Worm (Caenorhabditis elegans) whole organism, midembryonic: Measurements from ENCODE around the gene C54D10.13.

Experiments
- cog-1 ChIP-seq: sonication (generic microtip); optimal IDR thresholded peaks from 2 replicates; lab custom pipeline; 2016; ENCODE audit warnings: missing genetic modification characterization, missing compliant biosample characterization
- ref-1 ChIP-seq: fragments of 200-800 bp; sonication (Bioruptor generic); conservative IDR thresholded peaks from 2 replicates; pipeline ENCODE4 v1.3.6; 2022; ENCODE audit warnings: missing genetic modification reagents, missing genetic modification characterization, missing compliant biosample characterization
- tab-1 ChIP-seq: fragments of 200-800 bp; sonication (Bioruptor generic); IDR thresholded peaks from 2 replicates; pipeline ENCODE4 v1.3.6; 2022; ENCODE audit warnings: missing genetic modification characterization, missing compliant biosample characterization
- ztf-29 ChIP-seq: fragments of 200-800 bp; sonication (Bioruptor generic); IDR thresholded peaks from 2 replicates; pipeline ENCODE4 v1.3.6; 2022; ENCODE audit warnings: missing genetic modification reagents, missing genetic modification characterization, missing compliant biosample characterization

- TF ChIP-seq ref-1 (GFP tag; lab: Robert Waterston, UW), result no peak
- TF ChIP-seq tab-1 (GFP tag; lab: Robert Waterston, UW), result no peak
- TF ChIP-seq ztf-29 (GFP tag; lab: Robert Waterston, UW), result no peak
- no peak for TF ChIP-seq cog-1 (tag; lab: Kevin White, UChicago)
Measured at ce11 chrV:12405929-12406328, 26.2 kb downstream of the C54D10.13 start, which contains the start of gene K01D12.10.
